Worm (Caenorhabditis elegans) whole organism, young adult: Measurements from ENCODE around the gene sdz-37.

Experiments used
- ama-1 ChIP-seq, 3 experiments: fragments of 150-350 bp in 1 of 3; sonication (generic microtip) in 2 of 3; optimal IDR thresholded peaks; 2 replicates each; lab custom pipeline; 2014 to 2018; ENCODE audit warnings: missing biosample characterization in 2 of 3, missing genetic modification characterization in 2 of 3, missing genetic modification reagents in 2 of 3
- efl-1 ChIP-seq: fragments of 150-350 bp; optimal IDR thresholded peaks from 2 replicates; lab custom pipeline; 2014; ENCODE audit warnings: missing biosample characterization, missing genetic modification reagents, missing genetic modification characterization
- fkh-3 ChIP-seq: sonication (generic microtip); optimal IDR thresholded peaks from 2 replicates; lab custom pipeline; 2016; ENCODE audit warnings: mild to moderate bottlenecking, missing genetic modification characterization, missing compliant biosample characterization
- hmg-20 ChIP-seq: fragments of 200-800 bp; sonication (Bioruptor generic); IDR thresholded peaks from 2 replicates; pipeline ENCODE4 v1.3.6; 2022; ENCODE audit warnings: missing genetic modification reagents, missing genetic modification characterization, missing compliant biosample characterization
- hrde-1 ChIP-seq: sonication (generic microtip); optimal IDR thresholded peaks from 2 replicates; lab custom pipeline; 2016; ENCODE audit warnings: missing genetic modification characterization, mild to moderate bottlenecking, missing compliant biosample characterization, moderate library complexity, missing genotype, missing genetic modification reagents, borderline replicate concordance
- hsf-1 ChIP-seq: fragments of 200-800 bp; sonication (Bioruptor generic); IDR thresholded peaks from 2 replicates; pipeline ENCODE4 v1.3.6; 2022; ENCODE audit warnings: missing genetic modification reagents, missing genetic modification characterization, missing compliant biosample characterization
- pha-4 ChIP-seq: fragments of 150-350 bp; sonication (generic microtip); optimal IDR thresholded peaks from 2 replicates; lab custom pipeline; 2014; ENCODE audit warnings: missing biosample characterization, missing genetic modification reagents, missing genetic modification characterization
- rcor-1 ChIP-seq: fragments of 200-800 bp; sonication (Bioruptor generic); IDR thresholded peaks from 2 replicates; pipeline ENCODE4 v1.3.6; 2022; ENCODE audit warnings: missing genetic modification reagents, missing genetic modification characterization, missing compliant biosample characterization
- snpc-4 ChIP-seq, 5 experiments: fragments of 150-350 bp in 1 of 5; sonication (generic microtip) in 4 of 5; optimal IDR thresholded peaks; 2 replicates each; lab custom pipeline; 2014 to 2018; ENCODE audit warnings: missing genetic modification characterization in 5 of 5, missing biosample characterization in 3 of 5, antibody characterized with exemption in 2 of 5, mild to moderate bottlenecking in 2 of 5, missing compliant biosample characterization in 2 of 5, missing genotype in 2 of 5, moderate library complexity in 2 of 5, missing genetic modification reagents in 1 of 5
- unc-62 ChIP-seq: fragments of 150-350 bp; optimal IDR thresholded peaks from 2 replicates; lab custom pipeline; 2014; ENCODE audit warnings: missing biosample characterization, missing genetic modification reagents, missing genetic modification characterization
- ztf-18 ChIP-seq: sonication (generic microtip); optimal IDR thresholded peaks from 2 replicates; lab custom pipeline; 2016; ENCODE audit warnings: missing genotype, mild to moderate bottlenecking, missing genetic modification characterization, missing compliant biosample characterization
- ztf-22 ChIP-seq: fragments of 200-800 bp; sonication (Bioruptor generic); optimal IDR thresholded peaks from 2 replicates; lab custom pipeline; 2018; ENCODE audit warnings: mild to moderate bottlenecking, missing genetic modification characterization, moderate library complexity, missing compliant biosample characterization

DNA sequence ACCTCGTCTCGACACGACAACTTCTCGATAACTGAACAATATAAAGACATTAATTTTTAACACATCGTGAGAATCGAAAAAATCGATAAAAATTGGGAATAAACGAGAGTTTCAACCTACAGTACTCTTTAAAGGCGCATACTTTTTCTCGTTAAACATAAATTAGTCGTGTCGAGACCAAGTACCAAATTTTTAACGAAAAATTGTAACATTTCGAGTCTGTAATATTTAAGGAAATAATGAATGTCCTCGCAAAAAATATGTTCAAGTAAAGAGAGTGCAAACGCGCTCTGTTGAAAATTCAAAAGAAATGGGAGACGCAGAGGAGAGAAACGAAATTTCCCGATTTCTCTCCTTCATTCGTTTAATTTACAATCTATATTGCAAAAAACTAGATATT, 14.3 kb upstream of the sdz-37 start:
- TF ChIP-seq ama-1 (optimal IDR thresholded peaks at IDR 0.05; lab: Kevin White, UChicago) (peak; percentile 57), ama-1 (GFP tag; optimal IDR thresholded peaks at IDR 0.05; lab: Kevin White, UChicago) (no peak), ztf-22 (GFP tag; lab: Kevin White, UChicago) (no peak), pha-4 (tag; lab: Kevin White, UChicago) (no peak), hsf-1 (GFP tag; lab: Robert Waterston, UW) (0 out of 2 replicates have a peak, but pooled peaks have one; percentile 26), hmg-20 (no peak), unc-62 (GFP tag; lab: Kevin White, UChicago) (no peak), snpc-4 (GFP tag; optimal IDR thresholded peaks at IDR 0.05; lab: Kevin White, UChicago) (no peak), snpc-4 (tag; optimal IDR thresholded peaks at IDR 0.05; lab: Kevin White, UChicago) (no peak), fkh-3 (tag; lab: Kevin White, UChicago) (no peak), efl-1 (GFP tag; lab: Kevin White, UChicago) (no peak), rcor-1 (no peak), ztf-18 (tag; lab: Kevin White, UChicago) (no peak), hrde-1 (tag; lab: Kevin White, UChicago) (no peak)
